Fruit fly (Drosophila melanogaster): ENCODE results near the gene Myo61F.

Gene Myo61F

DNA sequence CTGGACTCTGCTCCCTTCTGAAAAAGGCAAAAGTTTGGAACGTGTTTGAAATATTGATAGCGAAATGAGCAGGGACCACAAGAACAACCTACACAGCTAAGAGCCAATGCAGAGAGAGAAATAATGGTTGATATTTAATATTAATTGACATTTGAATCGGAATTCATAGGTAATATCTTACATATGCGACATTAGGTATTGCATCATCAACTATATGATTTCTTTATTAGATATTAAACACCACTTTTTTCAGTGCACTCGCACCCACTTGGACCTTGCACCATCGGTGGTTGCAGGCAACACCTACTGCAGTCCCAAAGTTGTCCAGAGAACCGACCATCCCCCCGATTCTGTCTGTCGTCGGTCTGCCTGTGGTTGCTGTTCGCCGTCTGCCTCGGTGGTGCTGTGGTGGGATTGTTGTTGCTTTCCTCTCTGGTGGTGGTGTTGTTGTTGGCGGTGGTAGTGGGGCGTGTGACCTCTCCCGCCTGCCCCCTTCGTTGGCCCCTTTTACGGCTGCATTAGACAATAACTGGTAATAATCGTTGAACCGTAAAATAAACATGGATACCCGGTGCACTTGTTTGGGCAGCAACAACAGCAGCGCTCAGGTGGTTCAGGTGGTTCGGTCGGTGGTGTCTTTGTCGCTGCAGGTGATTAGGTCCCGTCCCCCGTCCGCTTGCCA, 60.7 kb downstream of the Myo61F start (continued):
- TF ChIP-seq esg (GFP tag; conservative IDR thresholded peaks at IDR 0.05): peak; percentile 42
- 0 out of 3 replicates have a peak, but pooled peaks have one; percentile 10 for TF ChIP-seq CG14860 (GFP tag; IDR thresholded peaks at IDR 0.05; ENCODE audit: partially characterized antibody)
- TF ChIP-seq mam (GFP tag; optimal IDR thresholded peaks at IDR 0.05): peak; percentile 7
- no peak for TF ChIP-seq tio (GFP tag; optimal IDR thresholded peaks at IDR 0.05)
- TF ChIP-seq CG9215 (GFP tag; IDR thresholded peaks at IDR 0.05): peak; percentile 23; the same call in 1 of the 2 replicates
- TF ChIP-seq ken (GFP tag; IDR thresholded peaks at IDR 0.05): peak; percentile 67
- no peak for TF ChIP-seq oc (tag; optimal IDR thresholded peaks at IDR 0.05)
- peak; percentile 55; the same call in 1 of the 2 replicates for TF ChIP-seq Ptx1 (GFP tag; IDR thresholded peaks at IDR 0.05)
- TF ChIP-seq CG9437 (GFP tag; optimal IDR thresholded peaks at IDR 0.05): peak; percentile 26
- TF ChIP-seq seq (GFP tag; IDR thresholded peaks at IDR 0.05): peak; percentile 37; the same call in 1 of the 2 replicates
- TF ChIP-seq CG12155 (GFP tag; optimal IDR thresholded peaks at IDR 0.05): no peak
- peak; percentile 39 for TF ChIP-seq CG15601 (tag; optimal IDR thresholded peaks at IDR 0.05)
- TF ChIP-seq Hr3 (GFP tag; optimal IDR thresholded peaks at IDR 0.05): peak; percentile 31
- peak; percentile 59 for TF ChIP-seq nerfin-1 (tag; optimal IDR thresholded peaks at IDR 0.05)
- no peak for TF ChIP-seq HLH54F (GFP tag; optimal IDR thresholded peaks at IDR 0.05)
- 0 out of 2 replicates have a peak, but pooled peaks have one; percentile 8 for TF ChIP-seq Dref (GFP tag; IDR thresholded peaks at IDR 0.05)
- peak in 1 of 2 experiments; percentile 48 for TF ChIP-seq dpn (GFP tag; optimal IDR thresholded peaks at IDR 0.05)
- peak; percentile 69 for TF ChIP-seq tap (tag; optimal IDR thresholded peaks at IDR 0.05)
- peak; percentile 59 for TF ChIP-seq CG10366 (GFP tag; IDR thresholded peaks at IDR 0.05)
- TF ChIP-seq CG14014 (GFP tag; IDR thresholded peaks at IDR 0.05): peak; percentile 24; the same call in 1 of the 2 replicates
- TF ChIP-seq peb (GFP tag; IDR thresholded peaks at IDR 0.05): peak; percentile 57; the same call in 1 of the 2 replicates
- TF ChIP-seq sens-2 (GFP tag; IDR thresholded peaks at IDR 0.05): peak; percentile 49; the same call in 1 of the 2 replicates
- peak; percentile 5 for TF ChIP-seq CG4854 (GFP tag; optimal IDR thresholded peaks at IDR 0.05)
- peak; percentile 83 for TF ChIP-seq dmrt11E (tag; optimal IDR thresholded peaks at IDR 0.05)
- 0 out of 2 replicates have a peak, but pooled peaks have one; percentile 30 for TF ChIP-seq tna (GFP tag; IDR thresholded peaks at IDR 0.05; ENCODE audit: partially characterized antibody)
- TF ChIP-seq CG2129 (GFP tag; IDR thresholded peaks at IDR 0.05; ENCODE audit: partially characterized antibody): no peak
- peak; percentile 44 for TF ChIP-seq cwo (GFP tag; optimal IDR thresholded peaks at IDR 0.05)
- TF ChIP-seq salm (tag; optimal IDR thresholded peaks at IDR 0.05): no peak
- peak; percentile 74 for TF ChIP-seq CG6689 (GFP tag; IDR thresholded peaks at IDR 0.05)
- TF ChIP-seq gem (tag; optimal IDR thresholded peaks at IDR 0.05): peak; percentile 81
- TF ChIP-seq ci (GFP tag; IDR thresholded peaks at IDR 0.05): peak; percentile 67; the same call in 2 of the 3 replicates
- TF ChIP-seq CG7928 (GFP tag; optimal IDR thresholded peaks at IDR 0.05): no peak
- TF ChIP-seq sim (GFP tag; IDR thresholded peaks at IDR 0.05): peak; percentile 75
- TF ChIP-seq NC2β (GFP tag; optimal IDR thresholded peaks at IDR 0.05): peak; percentile 48
- peak; percentile 65; the same call in 1 of the 2 replicates for TF ChIP-seq stc (GFP tag; IDR thresholded peaks at IDR 0.05)
- TF ChIP-seq CG32772 (GFP tag; IDR thresholded peaks at IDR 0.05): peak; percentile 61
- TF ChIP-seq CG12659 (GFP tag; optimal IDR thresholded peaks at IDR 0.05): peak; percentile 45
- no peak for TF ChIP-seq abd-A (tag; optimal IDR thresholded peaks at IDR 0.05)
- TF ChIP-seq Abd-B (GFP tag; optimal IDR thresholded peaks at IDR 0.05): peak; percentile 27
- TF ChIP-seq sc (optimal IDR thresholded peaks at IDR 0.05): no peak
- peak; percentile 52 for TF ChIP-seq sc (GFP tag; optimal IDR thresholded peaks at IDR 0.05)
- peak; percentile 21; the same call in 1 of the 2 replicates for TF ChIP-seq CG3847 (GFP tag; IDR thresholded peaks at IDR 0.05)
- peak; percentile 66 for TF ChIP-seq gsb-n (tag; optimal IDR thresholded peaks at IDR 0.05)
- TF ChIP-seq dati (GFP tag; IDR thresholded peaks at IDR 0.05): no peak
- TF ChIP-seq tup (GFP tag; optimal IDR thresholded peaks at IDR 0.05): peak; percentile 3
- TF ChIP-seq Nf-YB (GFP tag; optimal IDR thresholded peaks at IDR 0.05): peak; percentile 41
- peak; percentile 36 for TF ChIP-seq Lhr (GFP tag; optimal IDR thresholded peaks at IDR 0.05)
- peak; percentile 34 for TF ChIP-seq CG4820 (GFP tag; optimal IDR thresholded peaks at IDR 0.05)
- peak; percentile 64 for TF ChIP-seq CG1529 (GFP tag; optimal IDR thresholded peaks at IDR 0.05)

All from whole organism, embryonic.